Fruit fly (Drosophila melanogaster) whole organism, adult: Measurements from ENCODE around the gene CG5079.

Source experiments
- CG11617 ChIP-seq: fragments of 200-800 bp; sonication (Bioruptor generic); optimal IDR thresholded peaks from 2 replicates; lab custom pipeline; 2017; ENCODE audit warnings: mild to moderate bottlenecking, missing biosample characterization, missing genetic modification reagents, missing genetic modification characterization
- CG12768 ChIP-seq: fragments of 200-800 bp; sonication (Bioruptor generic); optimal IDR thresholded peaks from 2 replicates; lab custom pipeline; 2017; ENCODE audit warnings: missing biosample characterization, missing genetic modification characterization, mild to moderate bottlenecking, moderate library complexity, missing genetic modification reagents
- CG14711 ChIP-seq: fragments of 200-800 bp; sonication (Bioruptor generic); optimal IDR thresholded peaks from 2 replicates; lab custom pipeline; 2018; ENCODE audit warnings: missing biosample characterization, mild to moderate bottlenecking, missing genetic modification characterization, moderate library complexity
- CG1620 ChIP-seq: fragments of 200-800 bp; sonication (Bioruptor generic); optimal IDR thresholded peaks from 2 replicates; lab custom pipeline; 2016; ENCODE audit warnings: missing biosample characterization, missing genetic modification characterization
- CG5204 ChIP-seq: fragments of 200-800 bp; sonication (Bioruptor generic); optimal IDR thresholded peaks from 2 replicates; lab custom pipeline; 2016; ENCODE audit warnings: missing biosample characterization, missing genetic modification characterization
- CG7101 ChIP-seq: fragments of 200-800 bp; sonication (Bioruptor generic); optimal IDR thresholded peaks from 2 replicates; lab custom pipeline; 2018; ENCODE audit warnings: missing biosample characterization, mild to moderate bottlenecking, missing genetic modification characterization, moderate library complexity
- bab1 ChIP-seq: fragments of 200-800 bp; sonication (Bioruptor generic); optimal IDR thresholded peaks from 3 replicates; lab custom pipeline; 2019; ENCODE audit warnings: missing biosample characterization, mild to moderate bottlenecking, missing genetic modification characterization, moderate library complexity
- cic ChIP-seq: fragments of 200-800 bp; sonication (Bioruptor generic); optimal IDR thresholded peaks from 2 replicates; lab custom pipeline; 2017; ENCODE audit warnings: missing biosample characterization, mild to moderate bottlenecking, missing genetic modification characterization, moderate library complexity
- cnc ChIP-seq, 2 experiments: fragments of >200 bp; optimal IDR thresholded peaks; 2 replicates each; lab custom pipeline; 2017
- kay ChIP-seq: fragments of 200-800 bp; sonication (Bioruptor generic); peaks from one replicate; lab custom pipeline; 2016; ENCODE audit warnings: missing biosample characterization, missing genetic modification characterization, borderline replicate concordance
- ovo ChIP-seq: fragments of 200-800 bp; sonication (Bioruptor generic); optimal IDR thresholded peaks from 2 replicates; lab custom pipeline; 2016; ENCODE audit warnings: missing biosample characterization, missing genetic modification characterization
- pad ChIP-seq: fragments of 200-800 bp; sonication (Bioruptor generic); optimal IDR thresholded peaks from 3 replicates; lab custom pipeline; 2017; ENCODE audit warnings: missing biosample characterization, missing genetic modification characterization, mild to moderate bottlenecking, moderate library complexity, missing genetic modification reagents

Gene CG5079

DNA sequence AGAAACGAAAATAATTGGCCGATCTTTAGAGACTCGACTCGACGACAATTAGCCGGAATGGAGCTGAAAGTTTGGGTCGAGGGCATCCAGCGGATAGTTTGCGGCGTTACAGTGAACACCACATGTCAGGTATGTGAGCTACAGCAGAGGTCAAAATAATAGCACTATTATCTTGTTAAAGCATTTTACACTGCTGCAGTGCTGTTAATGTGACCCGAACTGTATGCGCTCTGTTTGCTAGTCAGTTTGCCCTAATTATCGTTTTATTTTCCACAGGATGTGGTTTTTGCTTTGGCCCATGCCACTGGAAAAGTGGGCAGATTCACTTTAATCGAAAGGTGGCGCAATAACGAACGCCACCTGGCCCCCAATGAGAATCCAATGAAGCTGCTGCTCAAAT is 48.9 kb downstream of the CG5079 start:
- no peak for TF ChIP-seq CG11617 (GFP tag; lab: Kevin White, UChicago)
- no peak for TF ChIP-seq CG12768
- TF ChIP-seq cnc (optimal IDR thresholded peaks at IDR 0.05; lab: Kevin White, UChicago) = no peak
- no peak for TF ChIP-seq ovo (GFP tag; lab: Kevin White, UChicago)
- TF ChIP-seq kay (GFP tag; lab: Kevin White, UChicago) = no peak
- no peak for TF ChIP-seq CG14711 (tag; lab: Kevin White, UChicago)
- no peak for TF ChIP-seq CG7101 (tag; lab: Kevin White, UChicago)
- TF ChIP-seq CG1620 = no peak
- TF ChIP-seq CG5204 (GFP tag; lab: Kevin White, UChicago) = no peak
- TF ChIP-seq cic = no peak
- TF ChIP-seq pad (GFP tag; lab: Kevin White, UChicago) = no peak
- no peak for TF ChIP-seq bab1
